Worm (Caenorhabditis elegans) whole organism, L3 larva: ENCODE results near the gene fbxc-49.

Experiments
- ceh-28 ChIP-seq: fragments of 150-350 bp; optimal IDR thresholded peaks from 2 replicates; lab custom pipeline; 2014; ENCODE audit warnings: missing biosample characterization, missing genetic modification reagents, missing genetic modification characterization
- fkh-10 ChIP-seq: sonication (generic microtip); optimal IDR thresholded peaks from 2 replicates; lab custom pipeline; 2017; ENCODE audit warnings: missing biosample characterization, missing genetic modification reagents, missing genetic modification characterization
- mdl-1 ChIP-seq: fragments of 150-350 bp; optimal IDR thresholded peaks from 2 replicates; lab custom pipeline; 2014; ENCODE audit warnings: missing biosample characterization, missing genetic modification characterization
- nfya-1 ChIP-seq: sonication (generic microtip); optimal IDR thresholded peaks from 2 replicates; lab custom pipeline; 2017; ENCODE audit warnings: missing genetic modification characterization, mild to moderate bottlenecking, missing compliant biosample characterization, antibody characterized with exemption, moderate library complexity; ENCODE audit not compliant: insufficient read depth
- ztf-11 ChIP-seq: fragments of 150-350 bp; optimal IDR thresholded peaks from 2 replicates; lab custom pipeline; 2014; ENCODE audit warnings: missing biosample characterization, missing genetic modification characterization
- ztf-4 ChIP-seq: fragments of 150-350 bp; optimal IDR thresholded peaks from 2 replicates; lab custom pipeline; 2014; ENCODE audit warnings: missing biosample characterization, missing genetic modification characterization

DNA sequence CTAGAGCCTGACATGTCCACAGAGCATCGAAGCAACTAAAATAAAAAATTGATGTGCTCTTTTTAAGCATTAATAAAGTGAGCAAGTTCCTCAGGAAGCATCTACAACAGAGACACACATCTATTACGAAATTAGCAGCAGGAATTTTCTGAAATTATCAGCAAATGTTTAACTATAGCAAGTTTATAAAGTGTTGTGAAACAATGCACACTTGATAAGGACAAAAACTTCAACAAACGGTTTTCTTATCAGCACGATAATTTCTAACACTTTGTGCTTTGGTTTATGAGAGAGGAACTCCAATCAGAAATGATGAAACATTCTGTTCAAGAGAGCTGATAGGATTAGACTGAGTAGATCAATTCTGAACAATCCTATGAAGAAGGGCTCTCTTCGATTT is 6.7 kb downstream of the fbxc-49 start, which contains the start of gene trpl-5:
- TF ChIP-seq nfya-1 (tag; lab: Kevin White, UChicago) (no peak), fkh-10 (GFP tag; lab: Kevin White, UChicago) (no peak), mdl-1 (tag; lab: Kevin White, UChicago) (no peak), ceh-28 (tag; lab: Kevin White, UChicago) (no peak), ztf-4 (tag; lab: Kevin White, UChicago) (no peak), ztf-11 (tag; lab: Kevin White, UChicago) (no peak)
